Fruit fly (Drosophila melanogaster): ENCODE results near the gene CG14327.

The CG14327 gene

dm6 chr3R:17618699-17619150, 5.2 kb downstream of the CG14327 start, which contains the start of the genes CG14324 and CG14326:
CG14324 (minus strand) TSS chr3R:17618799.
CG14326 (plus strand) TSS chr3R:17619100.
- TF ChIP-seq CG9948 (tag; optimal IDR thresholded peaks at IDR 0.05) (no peak), Pif1A (GFP tag; optimal IDR thresholded peaks at IDR 0.05) (no peak), Snoo (tag; optimal IDR thresholded peaks at IDR 0.05) (no peak), rn (GFP tag; IDR thresholded peaks at IDR 0.05) (no peak), Pif1B (GFP tag; optimal IDR thresholded peaks at IDR 0.05) (no peak), D1 (tag; optimal IDR thresholded peaks at IDR 0.05) (no peak), fd96Ca (GFP tag; IDR thresholded peaks at IDR 0.05) (no peak), gl (tag; optimal IDR thresholded peaks at IDR 0.05) (no peak), EcR (GFP tag; optimal IDR thresholded peaks at IDR 0.05) (no peak), CG12605 (GFP tag; IDR thresholded peaks at IDR 0.05) (no peak), CG32121 (GFP tag; IDR thresholded peaks at IDR 0.05) (no peak)

- TF ChIP-seq CG10348 (GFP tag; IDR thresholded peaks at IDR 0.05): no peak
- TF ChIP-seq Ets98B (GFP tag; IDR thresholded peaks at IDR 0.05): peak; percentile 79
- TF ChIP-seq CG8159 (tag; optimal IDR thresholded peaks at IDR 0.05): peak; percentile 68
- TF ChIP-seq Pif1A (GFP tag; optimal IDR thresholded peaks at IDR 0.05): peak; percentile 61
- TF ChIP-seq CG9948 (tag; optimal IDR thresholded peaks at IDR 0.05): peak; percentile 36
- TF ChIP-seq EcR (GFP tag; optimal IDR thresholded peaks at IDR 0.05): peak; percentile 46
- TF ChIP-seq CG32121 (GFP tag; IDR thresholded peaks at IDR 0.05): peak; percentile 55
- TF ChIP-seq CG14655 (GFP tag; optimal IDR thresholded peaks at IDR 0.05): peak; percentile 62
- peak; percentile 45 for TF ChIP-seq D1 (tag; optimal IDR thresholded peaks at IDR 0.05)
- peak; percentile 55 for TF ChIP-seq CG15710 (tag; optimal IDR thresholded peaks at IDR 0.05)
- TF ChIP-seq CG12605 (GFP tag; IDR thresholded peaks at IDR 0.05): peak; percentile 98
- TF ChIP-seq CG8301 (tag; optimal IDR thresholded peaks at IDR 0.05): peak; percentile 66
- peak; percentile 47 for TF ChIP-seq Snoo (tag; optimal IDR thresholded peaks at IDR 0.05)
- TF ChIP-seq CG17806 (tag; optimal IDR thresholded peaks at IDR 0.05): peak; percentile 55
- peak; percentile 83 for TF ChIP-seq CG4496 (GFP tag; IDR thresholded peaks at IDR 0.05)
- peak; percentile 82 for TF ChIP-seq Pif1B (GFP tag; optimal IDR thresholded peaks at IDR 0.05)
- peak; percentile 87 for TF ChIP-seq gl (tag; optimal IDR thresholded peaks at IDR 0.05)
- TF ChIP-seq rn (GFP tag; IDR thresholded peaks at IDR 0.05): peak; percentile 58; the same call in 1 of the 2 replicates
- TF ChIP-seq CG13204 (GFP tag; optimal IDR thresholded peaks at IDR 0.05): peak; percentile 39
- peak; percentile 64 for TF ChIP-seq fd96Ca (GFP tag; IDR thresholded peaks at IDR 0.05)
- TF ChIP-seq CG34367 (tag; optimal IDR thresholded peaks at IDR 0.05): peak; percentile 30
These were observed 6.3 kb downstream of the CG14327 start for dm6 chr3R:17619726-17620282.

- TF ChIP-seq CG8301 (tag; optimal IDR thresholded peaks at IDR 0.05): no peak
- no peak for TF ChIP-seq CG4496 (GFP tag; IDR thresholded peaks at IDR 0.05)
- TF ChIP-seq Ets98B (GFP tag; IDR thresholded peaks at IDR 0.05): no peak
- no peak for TF ChIP-seq CG34367 (tag; optimal IDR thresholded peaks at IDR 0.05)
- TF ChIP-seq CG15710 (tag; optimal IDR thresholded peaks at IDR 0.05): no peak
- TF ChIP-seq CG12605 (GFP tag; IDR thresholded peaks at IDR 0.05): no peak
These were observed 8.7 kb downstream of the CG14327 start, which contains the start of gene CG14323 for dm6 chr3R:17622062-17622766. CG14323 (minus strand) TSS chr3R:17622112.

dm6 chr3R:17624549-17624948, 11.0 kb downstream of the CG14327 start:
- TF ChIP-seq CG8301 (tag; optimal IDR thresholded peaks at IDR 0.05) (no peak), CG4496 (GFP tag; IDR thresholded peaks at IDR 0.05) (no peak), EcR (GFP tag; optimal IDR thresholded peaks at IDR 0.05) (no peak), CG10348 (GFP tag; IDR thresholded peaks at IDR 0.05) (no peak)

- TF ChIP-seq CG8159 (tag; optimal IDR thresholded peaks at IDR 0.05) (no peak), EcR (GFP tag; optimal IDR thresholded peaks at IDR 0.05) (no peak), CG10348 (GFP tag; IDR thresholded peaks at IDR 0.05) (no peak), Pif1B (GFP tag; optimal IDR thresholded peaks at IDR 0.05) (no peak), rn (GFP tag; IDR thresholded peaks at IDR 0.05) (no peak), D1 (tag; optimal IDR thresholded peaks at IDR 0.05) (no peak), CG13204 (GFP tag; optimal IDR thresholded peaks at IDR 0.05) (no peak), CG34367 (tag; optimal IDR thresholded peaks at IDR 0.05) (no peak), CG12605 (GFP tag; IDR thresholded peaks at IDR 0.05) (no peak), Snoo (tag; optimal IDR thresholded peaks at IDR 0.05) (no peak), CG17806 (tag; optimal IDR thresholded peaks at IDR 0.05) (no peak)
These were observed 11.5 kb downstream of the CG14327 start, which contains the start of gene AttD for dm6 chr3R:17624968-17625367. AttD (plus strand) TSS chr3R:17625268.

dm6 chr3R:17626827-17627226, 13.3 kb downstream of the CG14327 start, which contains the start of gene CG14325:
CG14325 (plus strand) TSS chr3R:17627127.
- TF ChIP-seq CG13204 (GFP tag; optimal IDR thresholded peaks at IDR 0.05) (no peak), fd96Ca (GFP tag; IDR thresholded peaks at IDR 0.05) (no peak), CG8159 (tag; optimal IDR thresholded peaks at IDR 0.05) (no peak), Snoo (tag; optimal IDR thresholded peaks at IDR 0.05) (no peak), CG8301 (tag; optimal IDR thresholded peaks at IDR 0.05) (no peak), CG14655 (GFP tag; optimal IDR thresholded peaks at IDR 0.05) (no peak), EcR (GFP tag; optimal IDR thresholded peaks at IDR 0.05) (no peak), Pif1B (GFP tag; optimal IDR thresholded peaks at IDR 0.05) (no peak), CG10348 (GFP tag; IDR thresholded peaks at IDR 0.05) (no peak), CG32121 (GFP tag; IDR thresholded peaks at IDR 0.05) (no peak), CG34367 (tag; optimal IDR thresholded peaks at IDR 0.05) (no peak), D1 (tag; optimal IDR thresholded peaks at IDR 0.05) (no peak), CG12605 (GFP tag; IDR thresholded peaks at IDR 0.05) (no peak), gl (tag; optimal IDR thresholded peaks at IDR 0.05) (no peak), CG15710 (tag; optimal IDR thresholded peaks at IDR 0.05) (no peak), Pif1A (GFP tag; optimal IDR thresholded peaks at IDR 0.05) (no peak), rn (GFP tag; IDR thresholded peaks at IDR 0.05) (no peak)
